Fruit fly (Drosophila melanogaster) whole organism, embryonic: Measurements from ENCODE around the gene CG8861.

Experiments used
- Ada2b ChIP-seq: fragments of 200-800 bp; sonication (Bioruptor generic); IDR thresholded peaks from 2 replicates; pipeline ENCODE4 v1.3.6; 2022; ENCODE audit warnings: missing biosample characterization, missing genetic modification characterization
- Atf3 ChIP-seq: fragments of 200-800 bp; sonication (Bioruptor generic); optimal IDR thresholded peaks from 3 replicates; lab custom pipeline; 2016; ENCODE audit warnings: missing biosample characterization, missing genetic modification characterization
- CG10321 ChIP-seq: fragments of 200-800 bp; sonication (Bioruptor generic); IDR thresholded peaks from 2 replicates; pipeline ENCODE4 v1.3.6; 2022; ENCODE audit warnings: missing biosample characterization, missing genetic modification characterization
- CG10366 ChIP-seq: fragments of 200-800 bp; sonication (Bioruptor generic); IDR thresholded peaks from 2 replicates; pipeline ENCODE4 v1.3.6; 2022; ENCODE audit warnings: missing biosample characterization, missing genetic modification characterization
- CG11723 ChIP-seq: fragments of 200-800 bp; sonication (Bioruptor generic); optimal IDR thresholded peaks from 2 replicates; lab custom pipeline; 2017; ENCODE audit warnings: missing biosample characterization, mild to moderate bottlenecking, missing genetic modification characterization
- CG12155 ChIP-seq: fragments of 200-800 bp; sonication (Bioruptor generic); optimal IDR thresholded peaks from 3 replicates; lab custom pipeline; 2016; ENCODE audit warnings: missing biosample characterization, missing genetic modification characterization
- CG15073 ChIP-seq: fragments of 200-800 bp; sonication (Bioruptor generic); optimal IDR thresholded peaks from 2 replicates; lab custom pipeline; 2016; ENCODE audit warnings: missing biosample characterization, missing genetic modification characterization
- CG15514 ChIP-seq: fragments of 200-800 bp; sonication (Bioruptor generic); optimal IDR thresholded peaks from 3 replicates; lab custom pipeline; 2017; ENCODE audit warnings: missing biosample characterization, missing genetic modification characterization, mild to moderate bottlenecking, moderate library complexity, missing genetic modification reagents
- CG2199 ChIP-seq: fragments of 200-800 bp; sonication (Bioruptor generic); IDR thresholded peaks from 3 replicates; pipeline ENCODE4 v1.3.6; 2022; ENCODE audit warnings: missing biosample characterization, missing genetic modification characterization
- CG2678 ChIP-seq: fragments of 200-800 bp; sonication (Bioruptor generic); optimal IDR thresholded peaks from 3 replicates; lab custom pipeline; 2019; ENCODE audit warnings: missing biosample characterization, mild to moderate bottlenecking, missing genetic modification characterization, moderate library complexity
- CG31441 ChIP-seq: fragments of 200-800 bp; sonication (Bioruptor generic); IDR thresholded peaks from 2 replicates; pipeline ENCODE4 v1.3.6; 2022; ENCODE audit warnings: missing biosample characterization, missing genetic modification characterization
- CG3163 ChIP-seq: fragments of 200-800 bp; sonication (Bioruptor generic); optimal IDR thresholded peaks from 3 replicates; lab custom pipeline; 2016; ENCODE audit warnings: missing biosample characterization, missing genetic modification characterization
- CG32767 ChIP-seq: fragments of 200-800 bp; sonication (Bioruptor generic); IDR thresholded peaks from 2 replicates; pipeline ENCODE4 v1.3.6; 2022; ENCODE audit warnings: missing biosample characterization, missing genetic modification characterization
- CG3407 ChIP-seq: fragments of 200-800 bp; sonication (Bioruptor generic); optimal IDR thresholded peaks from 2 replicates; lab custom pipeline; 2018; ENCODE audit warnings: missing biosample characterization, mild to moderate bottlenecking, missing genetic modification characterization
- CG3726 ChIP-seq: fragments of 200-800 bp; sonication (Bioruptor generic); IDR thresholded peaks from 3 replicates; pipeline ENCODE4, ENCODE4 v1.3.6; 2022; ENCODE audit warnings: missing biosample characterization, missing genetic modification characterization
- CG4282 ChIP-seq: fragments of 200-800 bp; sonication (Bioruptor generic); optimal IDR thresholded peaks from 2 replicates; lab custom pipeline; 2016; ENCODE audit warnings: missing biosample characterization, missing genetic modification characterization
- CG4707 ChIP-seq: fragments of 200-800 bp; sonication (Bioruptor generic); optimal IDR thresholded peaks from 2 replicates; lab custom pipeline; 2018; ENCODE audit warnings: missing biosample characterization, mild to moderate bottlenecking, missing genetic modification characterization, moderate library complexity
- CG7987 ChIP-seq: fragments of 200-800 bp; sonication (Bioruptor generic); optimal IDR thresholded peaks from 2 replicates; lab custom pipeline; 2018; ENCODE audit warnings: missing biosample characterization, mild to moderate bottlenecking, missing genetic modification characterization, moderate library complexity
- Dad ChIP-seq: fragments of 200-800 bp; sonication (Bioruptor generic); optimal IDR thresholded peaks from 3 replicates; lab custom pipeline; 2016; ENCODE audit warnings: missing biosample characterization, missing genetic modification characterization
- Deaf1 ChIP-seq: fragments of 200-800 bp; optimal IDR thresholded peaks from 3 replicates; lab custom pipeline; 2019; ENCODE audit warnings: missing biosample characterization, mild to moderate bottlenecking, missing genetic modification characterization, moderate library complexity
- Dek ChIP-seq: fragments of 200-800 bp; sonication (Bioruptor generic); optimal IDR thresholded peaks from 3 replicates; lab custom pipeline; 2019; ENCODE audit warnings: missing biosample characterization, mild to moderate bottlenecking, missing genetic modification characterization, moderate library complexity
- Drgx ChIP-seq: fragments of 200-800 bp; sonication (Bioruptor generic); IDR thresholded peaks from 2 replicates; pipeline ENCODE4 v1.3.6; 2022; ENCODE audit warnings: missing biosample characterization, missing genetic modification characterization
- E2f2 ChIP-seq: fragments of 200-800 bp; sonication (Bioruptor generic); IDR thresholded peaks from 2 replicates; pipeline ENCODE4 v1.3.6; 2022; ENCODE audit warnings: missing biosample characterization, missing genetic modification characterization
- H2.0 ChIP-seq: fragments of 200-800 bp; sonication (Bioruptor generic); IDR thresholded peaks from 2 replicates; pipeline ENCODE4 v1.3.6; 2022; ENCODE audit warnings: missing biosample characterization, missing genetic modification characterization
- Hmr ChIP-seq: fragments of 200-800 bp; sonication (Bioruptor generic); optimal IDR thresholded peaks from 3 replicates; lab custom pipeline; 2017; ENCODE audit warnings: mild to moderate bottlenecking, missing biosample characterization, missing genetic modification reagents, missing genetic modification characterization
- Hsf ChIP-seq: fragments of 200-800 bp; sonication (Bioruptor generic); optimal IDR thresholded peaks from 3 replicates; lab custom pipeline; 2016; ENCODE audit warnings: missing biosample characterization, missing genetic modification characterization
- Sox100B ChIP-seq: fragments of 200-800 bp; sonication (Bioruptor generic); optimal IDR thresholded peaks from 3 replicates; lab custom pipeline; 2018; ENCODE audit warnings: missing biosample characterization, mild to moderate bottlenecking, missing genetic modification characterization
- Ssrp ChIP-seq: fragments of 200-800 bp; sonication (Bioruptor generic); optimal IDR thresholded peaks from 2 replicates; lab custom pipeline; 2018; ENCODE audit warnings: missing biosample characterization, mild to moderate bottlenecking, missing genetic modification characterization, moderate library complexity
- Trl ChIP-seq, 3 experiments: fragments of >200 bp in 2 of 3; fragments of 200-800 bp in 1 of 3; sonication (Bioruptor generic) in 1 of 3; optimal IDR thresholded peaks; 2 replicates in 1 of 3; 3 replicates in 2 of 3; lab custom pipeline; 2016 to 2017; ENCODE audit warnings: missing biosample characterization in 1 of 3, missing genetic modification characterization in 1 of 3
- ase ChIP-seq: fragments of 200-800 bp; sonication (Bioruptor generic); IDR thresholded peaks from 3 replicates; pipeline ENCODE4 v1.3.6; 2022; ENCODE audit warnings: missing biosample characterization, missing genetic modification characterization
- caup ChIP-seq: fragments of 200-800 bp; sonication (Bioruptor generic); optimal IDR thresholded peaks from 3 replicates; lab custom pipeline; 2017; ENCODE audit warnings: missing biosample characterization, mild to moderate bottlenecking, missing genetic modification characterization, moderate library complexity; ENCODE audit not compliant: severe bottlenecking
- chn ChIP-seq: fragments of 200-800 bp; sonication (Bioruptor generic); optimal IDR thresholded peaks from 2 replicates; lab custom pipeline; 2016; ENCODE audit warnings: missing biosample characterization, missing genetic modification characterization
- corto ChIP-seq: fragments of 200-800 bp; sonication (Bioruptor generic); optimal IDR thresholded peaks from 2 replicates; lab custom pipeline; 2016; ENCODE audit warnings: missing biosample characterization, mild to moderate bottlenecking, missing genetic modification characterization, moderate library complexity
- dmrt11E ChIP-seq: fragments of 200-800 bp; sonication (Bioruptor generic); optimal IDR thresholded peaks from 3 replicates; lab custom pipeline; 2018; ENCODE audit warnings: missing biosample characterization, mild to moderate bottlenecking, missing genetic modification characterization, moderate library complexity
- dpn ChIP-seq, 2 experiments: fragments of 200-800 bp; sonication (Bioruptor generic); optimal IDR thresholded peaks; 3 replicates each; lab custom pipeline; 2016; ENCODE audit warnings: missing biosample characterization in 2 of 2, missing genetic modification characterization in 2 of 2
- fd96Cb ChIP-seq: fragments of 200-800 bp; sonication (Bioruptor generic); optimal IDR thresholded peaks from 2 replicates; lab custom pipeline; 2018; ENCODE audit warnings: missing biosample characterization, mild to moderate bottlenecking, missing genetic modification characterization, moderate library complexity
- fu2 ChIP-seq: fragments of 200-800 bp; sonication (Bioruptor generic); optimal IDR thresholded peaks from 2 replicates; lab custom pipeline; 2016; ENCODE audit warnings: missing biosample characterization, missing genetic modification characterization
- lbe ChIP-seq: fragments of 200-800 bp; sonication (Bioruptor generic); optimal IDR thresholded peaks from 2 replicates; lab custom pipeline; 2016; ENCODE audit warnings: missing biosample characterization, mild to moderate bottlenecking, missing genetic modification characterization
- lilli ChIP-seq: fragments of 200-800 bp; sonication (Bioruptor generic); optimal IDR thresholded peaks from 3 replicates; lab custom pipeline; 2016; ENCODE audit warnings: missing biosample characterization, missing genetic modification characterization
- mirr ChIP-seq: fragments of 200-800 bp; sonication (Bioruptor generic); optimal IDR thresholded peaks from 3 replicates; lab custom pipeline; 2018; ENCODE audit warnings: missing biosample characterization, mild to moderate bottlenecking, missing genetic modification characterization
- pfk ChIP-seq: fragments of 200-800 bp; sonication (Bioruptor generic); optimal IDR thresholded peaks from 2 replicates; lab custom pipeline; 2018; ENCODE audit warnings: missing biosample characterization, mild to moderate bottlenecking, missing genetic modification characterization, moderate library complexity
- slbo ChIP-seq: fragments of 200-800 bp; sonication (Bioruptor generic); IDR thresholded peaks from 2 replicates; pipeline ENCODE4 v1.3.6; 2022; ENCODE audit warnings: missing biosample characterization, missing genetic modification characterization
- tgo ChIP-seq: fragments of 200-800 bp; sonication (Bioruptor generic); IDR thresholded peaks from 3 replicates; pipeline ENCODE4 v1.3.6; 2022; ENCODE audit warnings: missing biosample characterization, missing genetic modification characterization
- tio ChIP-seq: fragments of 200-800 bp; sonication (Bioruptor generic); optimal IDR thresholded peaks from 2 replicates; lab custom pipeline; 2017; ENCODE audit warnings: missing biosample characterization, missing genetic modification characterization, inconsistent platforms
- toy ChIP-seq: fragments of 200-800 bp; sonication (Bioruptor generic); IDR thresholded peaks from 2 replicates; pipeline ENCODE4 v1.3.6; 2022; ENCODE audit warnings: missing biosample characterization, missing genetic modification characterization
- trh ChIP-seq: fragments of 200-800 bp; sonication (Bioruptor generic); optimal IDR thresholded peaks from 2 replicates; lab custom pipeline; 2016; ENCODE audit warnings: missing biosample characterization, missing genetic modification characterization
- tx ChIP-seq: fragments of 200-800 bp; sonication (Bioruptor generic); optimal IDR thresholded peaks from 2 replicates; lab custom pipeline; 2016; ENCODE audit warnings: missing biosample characterization, missing genetic modification characterization
- vfl ChIP-seq: fragments of 200-800 bp; sonication (Bioruptor generic); optimal IDR thresholded peaks from 2 replicates; lab custom pipeline; 2016; ENCODE audit warnings: missing biosample characterization, missing genetic modification characterization
- yki ChIP-seq: fragments of >200 bp; optimal IDR thresholded peaks from 3 replicates; lab custom pipeline; 2018
- zfh1 ChIP-seq: fragments of 200-800 bp; sonication (Bioruptor generic); IDR thresholded peaks from 3 replicates; pipeline ENCODE4 v1.3.6; 2022; ENCODE audit warnings: missing biosample characterization, missing genetic modification characterization

CG8861 gene

DNA sequence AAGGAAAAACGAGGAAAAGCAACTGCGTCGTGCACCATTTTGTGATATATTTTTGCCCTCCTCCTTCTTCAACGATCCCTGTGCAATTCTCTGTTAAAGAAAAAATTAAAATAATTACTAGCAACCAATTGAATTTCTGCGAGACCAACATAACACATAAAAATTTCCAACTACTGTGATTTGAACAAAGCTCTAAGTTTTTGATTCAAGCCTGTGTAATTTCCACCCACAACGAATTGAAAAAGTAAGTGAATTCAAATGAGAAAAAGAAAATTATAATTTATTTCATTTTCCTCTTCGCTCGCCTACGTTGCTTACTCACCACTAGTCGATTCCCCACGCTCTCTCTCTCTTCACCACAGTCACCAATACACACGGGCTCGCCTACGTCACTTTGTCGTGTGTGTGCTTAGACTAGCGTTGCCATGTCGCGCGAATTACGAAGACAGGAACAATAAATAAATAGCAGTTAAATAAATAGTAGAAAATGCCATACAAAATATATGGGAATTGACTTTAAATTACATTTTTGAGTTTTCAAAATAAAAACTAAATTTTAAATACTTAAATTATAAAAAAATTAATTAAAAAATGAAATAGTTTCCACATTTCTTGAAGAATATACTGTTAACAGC is 14.1 kb upstream of the CG8861 start:
- TF ChIP-seq CG10321 (GFP tag; lab: Robert Waterston, UW) (no peak), tgo (GFP tag; lab: Robert Waterston, UW) (no peak), fu2 (GFP tag; lab: Kevin White, UChicago) (no peak), Drgx (GFP tag; lab: Robert Waterston, UW) (peak; percentile 34), corto (GFP tag; lab: Kevin White, UChicago) (no peak), CG31441 (GFP tag; lab: Robert Waterston, UW) (peak; percentile 57), CG4707 (peak; percentile 78), CG3163 (GFP tag; lab: Kevin White, UChicago) (no peak), Deaf1 (tag; lab: Kevin White, UChicago) (peak; percentile 50), mirr (GFP tag; lab: Kevin White, UChicago) (peak; percentile 51), Ada2b (GFP tag; lab: Robert Waterston, UW) (no peak), trh (GFP tag; lab: Kevin White, UChicago) (peak; percentile 12), Hsf (GFP tag; lab: Kevin White, UChicago) (peak; percentile 25), CG2678 (peak; percentile 76), tx (GFP tag; lab: Kevin White, UChicago) (no peak), CG11723 (GFP tag; lab: Kevin White, UChicago) (peak; percentile 21), CG10366 (peak; percentile 7; the same call in 1 of the 2 replicates), Hmr (GFP tag; lab: Kevin White, UChicago) (peak; percentile 70), pfk (GFP tag; lab: Kevin White, UChicago) (peak; percentile 51), CG15073 (GFP tag; lab: Kevin White, UChicago) (no peak), chn (no peak), lbe (GFP tag; lab: Kevin White, UChicago) (peak; percentile 63), CG3407 (GFP tag; lab: Kevin White, UChicago) (peak; percentile 30), Atf3 (GFP tag; lab: Kevin White, UChicago) (peak; percentile 13), Trl (optimal IDR thresholded peaks at IDR 0.05; lab: Kevin White, UChicago) (peak; percentile 61 to 67), Trl (GFP tag; optimal IDR thresholded peaks at IDR 0.05; lab: Kevin White, UChicago) (peak; percentile 47), CG4282 (GFP tag; lab: Kevin White, UChicago) (no peak), E2f2 (GFP tag; lab: Robert Waterston, UW) (peak; percentile 39; the same call in 1 of the 2 replicates), Ssrp (tag; lab: Kevin White, UChicago) (no peak), CG7987 (GFP tag; lab: Kevin White, UChicago) (peak; percentile 84), CG2199 (0 out of 3 replicates have a peak, but pooled peaks have one; percentile 19), dpn (GFP tag; optimal IDR thresholded peaks at IDR 0.05; lab: Kevin White, UChicago) (peak in 1 of 2 experiments; percentile 55), lilli (GFP tag; lab: Kevin White, UChicago) (peak; percentile 20), H2.0 (no peak), vfl (GFP tag; lab: Kevin White, UChicago) (peak; percentile 36), tio (peak; percentile 38), CG15514 (GFP tag; lab: Kevin White, UChicago) (peak; percentile 69), CG32767 (GFP tag; lab: Robert Waterston, UW) (0 out of 2 replicates have a peak, but pooled peaks have one; percentile 10), Dek (tag; lab: Kevin White, UChicago) (peak; percentile 29), CG3726 (GFP tag; lab: Robert Waterston, UW) (no peak), Dad (GFP tag; lab: Kevin White, UChicago) (no peak), toy (no peak), yki (no peak), ase (GFP tag; lab: Robert Waterston, UW) (no peak), zfh1 (GFP tag; lab: Robert Waterston, UW) (peak; percentile 63; the same call in 1 of the 3 replicates), slbo (no peak), fd96Cb (tag; lab: Kevin White, UChicago) (no peak), dmrt11E (tag; lab: Kevin White, UChicago) (peak; percentile 25), caup (peak; percentile 68), CG12155 (peak; percentile 43), Sox100B (GFP tag; lab: Kevin White, UChicago) (peak; percentile 57)
